Worm (Caenorhabditis elegans): Measurements from ENCODE around the gene Y19D10B.8.

- TF ChIP-seq snpc-4 (tag; optimal IDR thresholded peaks at IDR 0.05) = no peak
- TF ChIP-seq lsy-2 (tag; optimal IDR thresholded peaks at IDR 0.05) = no peak
- TF ChIP-seq sem-2 (GFP tag; optimal IDR thresholded peaks at IDR 0.05) = no peak
- TF ChIP-seq ham-2 (GFP tag; optimal IDR thresholded peaks at IDR 0.05) = no peak
- no peak for TF ChIP-seq unc-39 (tag; optimal IDR thresholded peaks at IDR 0.05)
- no peak for TF ChIP-seq unc-62 (GFP tag; optimal IDR thresholded peaks at IDR 0.05)
These were observed 33.8 kb downstream of the Y19D10B.8 start, which contains the start of gene nhr-275 for ce11 chrV:2266958-2267357.
